Worm (Caenorhabditis elegans) whole organism, L2 larva: ENCODE measurements around the gene snx-13.

Source experiments
- C34F6.9 ChIP-seq: fragments of 150-350 bp; optimal IDR thresholded peaks from 2 replicates; lab custom pipeline; 2014; ENCODE audit warnings: missing biosample characterization, missing genetic modification characterization
- dmd-4 ChIP-seq: sonication (generic microtip); optimal IDR thresholded peaks from 2 replicates; lab custom pipeline; 2017; ENCODE audit warnings: missing biosample characterization, missing genetic modification characterization
- fos-1 ChIP-seq: fragments of 150-350 bp; optimal IDR thresholded peaks from 2 replicates; lab custom pipeline; 2014; ENCODE audit warnings: missing biosample characterization, missing genetic modification characterization
- lin-13 ChIP-seq: fragments of 150-350 bp; optimal IDR thresholded peaks from 2 replicates; lab custom pipeline; 2014; ENCODE audit warnings: missing biosample characterization, missing genetic modification reagents, missing genetic modification characterization
- nhr-11 ChIP-seq: fragments of 150-350 bp; optimal IDR thresholded peaks from 2 replicates; lab custom pipeline; 2014; ENCODE audit warnings: missing biosample characterization, missing genetic modification characterization
- nhr-12 ChIP-seq: fragments of 150-350 bp; optimal IDR thresholded peaks from 2 replicates; lab custom pipeline; 2014; ENCODE audit warnings: missing biosample characterization, missing genetic modification characterization
- nhr-77 ChIP-seq: fragments of 150-350 bp; optimal IDR thresholded peaks from 2 replicates; lab custom pipeline; 2014; ENCODE audit warnings: missing biosample characterization, missing genetic modification characterization

DNA sequence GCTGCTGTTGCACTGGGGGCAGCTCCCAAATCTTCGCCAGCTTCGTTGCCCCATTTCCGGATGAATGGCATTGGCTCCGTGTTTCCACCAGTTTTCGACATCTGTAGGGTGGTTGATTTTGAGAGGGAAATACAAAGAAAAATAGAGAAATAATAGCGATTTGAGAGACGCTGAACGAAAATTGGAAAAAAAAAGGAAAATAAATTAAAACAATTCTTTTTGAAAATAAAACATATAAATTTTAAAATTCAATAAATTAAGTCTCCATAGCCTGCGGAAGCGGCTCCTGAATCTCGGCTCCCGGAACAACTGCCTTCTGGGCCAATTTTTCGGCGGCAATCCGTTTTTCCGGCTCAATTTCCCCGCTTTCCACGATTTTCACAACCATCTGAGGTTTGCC lies 23.6 kb upstream of the snx-13 start, which contains the start of gene sfa-1:
- no peak for TF ChIP-seq lin-13
- TF ChIP-seq nhr-77, result no peak
- no peak for TF ChIP-seq fos-1 (tag; lab: Kevin White, UChicago)
- no peak for TF ChIP-seq C34F6.9 (tag; lab: Kevin White, UChicago)
- no peak for TF ChIP-seq nhr-11 (tag; lab: Kevin White, UChicago)
- TF ChIP-seq nhr-12 (tag; lab: Kevin White, UChicago), result no peak
- no peak for TF ChIP-seq dmd-4 (tag; lab: Kevin White, UChicago)
